Worm (Caenorhabditis elegans): ENCODE data around the gene acd-4.
A peak's percentile ranks its signal among the peaks of the same experiment; 100 is the strongest.

Gene acd-4

ce11 chrV:8629029-8629428 lies 9.0 kb upstream of the acd-4 start, which contains the start of gene F41E6.12:
Gene F41E6.12 (minus strand): TSS chrV:8629129.
- TF ChIP-seq mab-5 (tag; optimal IDR thresholded peaks at IDR 0.05) (no peak), zip-8 (tag; optimal IDR thresholded peaks at IDR 0.05) (no peak), blmp-1 (tag; optimal IDR thresholded peaks at IDR 0.05) (no peak), tbx-8 (GFP tag; optimal IDR thresholded peaks at IDR 0.05) (no peak), hlh-1 (tag; optimal IDR thresholded peaks at IDR 0.05) (no peak), elt-1 (tag; optimal IDR thresholded peaks at IDR 0.05; ENCODE audit: borderline replicate concordance, insufficient read depth) (no peak), nhr-76 (tag; optimal IDR thresholded peaks at IDR 0.05) (no peak), nhr-12 (tag; optimal IDR thresholded peaks at IDR 0.05) (no peak), nhr-2 (tag; optimal IDR thresholded peaks at IDR 0.05) (no peak), drap-1 (GFP tag; optimal IDR thresholded peaks at IDR 0.05) (no peak), sem-2 (GFP tag; optimal IDR thresholded peaks at IDR 0.05) (no peak), unc-120 (tag; optimal IDR thresholded peaks at IDR 0.05; ENCODE audit: poor library complexity, severe bottlenecking) (no peak), ceh-39 (tag; optimal IDR thresholded peaks at IDR 0.05) (no peak), lin-13 (tag; optimal IDR thresholded peaks at IDR 0.05) (no peak), nhr-28 (tag; optimal IDR thresholded peaks at IDR 0.05) (no peak), ceh-83 (GFP tag; optimal IDR thresholded peaks at IDR 0.05) (no peak), bed-3 (GFP tag; optimal IDR thresholded peaks at IDR 0.05) (no peak), unc-62 (GFP tag; optimal IDR thresholded peaks at IDR 0.05) (no peak), mls-2 (tag; optimal IDR thresholded peaks at IDR 0.05) (no peak), snpc-4 (tag; optimal IDR thresholded peaks at IDR 0.05) (no peak)

ce11 chrV:8631277-8631765 lies 6.7 kb upstream of the acd-4 start, which contains the start of gene atg-18:
Gene atg-18 (minus strand): TSS chrV:8631327.
- TF ChIP-seq lin-32 (GFP tag; optimal IDR thresholded peaks at IDR 0.05): peak; percentile 18
- peak; percentile 67 for TF ChIP-seq ceh-43 (GFP tag; optimal IDR thresholded peaks at IDR 0.05)
- TF ChIP-seq unc-120 (tag; optimal IDR thresholded peaks at IDR 0.05; ENCODE audit: poor library complexity, severe bottlenecking): peak; percentile 33
- TF ChIP-seq ceh-39 (tag; optimal IDR thresholded peaks at IDR 0.05): peak; percentile 12
- peak; percentile 62 for TF ChIP-seq drap-1 (GFP tag; optimal IDR thresholded peaks at IDR 0.05)
- peak; percentile 45 for TF ChIP-seq mep-1 (tag; optimal IDR thresholded peaks at IDR 0.05)
- peak; percentile 50 for TF ChIP-seq lin-13 (tag; optimal IDR thresholded peaks at IDR 0.05)
- TF ChIP-seq pha-4 (tag; optimal IDR thresholded peaks at IDR 0.05): peak; percentile 36
- TF ChIP-seq unc-39 (tag; optimal IDR thresholded peaks at IDR 0.05): no peak
- TF ChIP-seq flh-1 (GFP tag; optimal IDR thresholded peaks at IDR 0.05): no peak
- no peak for TF ChIP-seq M03D4.4 (tag; optimal IDR thresholded peaks at IDR 0.05)
- TF ChIP-seq ztf-11 (tag; optimal IDR thresholded peaks at IDR 0.05): peak; percentile 10
- peak; percentile 53 for TF ChIP-seq cnd-1 (tag; optimal IDR thresholded peaks at IDR 0.05)
- TF ChIP-seq nhr-2 (tag; optimal IDR thresholded peaks at IDR 0.05): peak; percentile 11
- no peak for TF ChIP-seq elt-1 (tag; optimal IDR thresholded peaks at IDR 0.05; ENCODE audit: borderline replicate concordance, insufficient read depth)
- peak; percentile 41 for TF ChIP-seq blmp-1 (tag; optimal IDR thresholded peaks at IDR 0.05)
- no peak for TF ChIP-seq elt-3 (tag; optimal IDR thresholded peaks at IDR 0.05)
- TF ChIP-seq mls-2 (tag; optimal IDR thresholded peaks at IDR 0.05): no peak
- TF ChIP-seq zip-8 (tag; optimal IDR thresholded peaks at IDR 0.05): no peak
- TF ChIP-seq lsy-2 (tag; optimal IDR thresholded peaks at IDR 0.05): peak; percentile 39
- TF ChIP-seq tbx-8 (GFP tag; optimal IDR thresholded peaks at IDR 0.05): no peak
- no peak for TF ChIP-seq nhr-76 (tag; optimal IDR thresholded peaks at IDR 0.05)
- peak; percentile 75 for TF ChIP-seq ceh-83 (GFP tag; optimal IDR thresholded peaks at IDR 0.05)
- TF ChIP-seq nhr-12 (tag; optimal IDR thresholded peaks at IDR 0.05): no peak
- peak; percentile 11 for TF ChIP-seq nhr-237 (tag; optimal IDR thresholded peaks at IDR 0.05)
- peak; percentile 18 for TF ChIP-seq ham-2 (GFP tag; optimal IDR thresholded peaks at IDR 0.05)
- peak; percentile 18 for TF ChIP-seq unc-62 (GFP tag; optimal IDR thresholded peaks at IDR 0.05)
- peak; percentile 52 for TF ChIP-seq mab-5 (tag; optimal IDR thresholded peaks at IDR 0.05)
- TF ChIP-seq bed-3 (GFP tag; optimal IDR thresholded peaks at IDR 0.05): peak; percentile 22
- no peak for TF ChIP-seq snpc-4 (tag; optimal IDR thresholded peaks at IDR 0.05)
- TF ChIP-seq hlh-1 (tag; optimal IDR thresholded peaks at IDR 0.05): peak; percentile 86

DNA sequence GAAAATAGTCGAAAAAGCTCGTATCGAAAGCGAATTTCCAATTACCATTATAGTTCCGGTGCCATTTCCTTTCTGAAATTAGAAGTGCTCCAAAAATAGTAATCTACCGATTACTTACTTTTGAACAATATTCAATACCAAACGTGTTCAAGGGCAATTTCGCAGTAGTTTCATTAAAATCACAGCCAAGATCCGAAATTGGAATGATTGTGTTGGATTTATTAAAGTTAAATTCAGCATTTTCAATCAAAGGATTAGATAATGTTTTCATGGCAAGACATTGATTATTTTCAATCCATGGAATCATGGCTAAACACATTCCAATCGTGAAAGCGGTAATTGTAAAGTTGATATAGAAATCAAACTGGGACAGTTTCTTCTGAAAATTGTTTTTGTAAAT lies 5.2 kb upstream of the acd-4 start:
- TF ChIP-seq bed-3 (GFP tag; optimal IDR thresholded peaks at IDR 0.05): no peak
- TF ChIP-seq unc-62 (GFP tag; optimal IDR thresholded peaks at IDR 0.05): no peak

DNA sequence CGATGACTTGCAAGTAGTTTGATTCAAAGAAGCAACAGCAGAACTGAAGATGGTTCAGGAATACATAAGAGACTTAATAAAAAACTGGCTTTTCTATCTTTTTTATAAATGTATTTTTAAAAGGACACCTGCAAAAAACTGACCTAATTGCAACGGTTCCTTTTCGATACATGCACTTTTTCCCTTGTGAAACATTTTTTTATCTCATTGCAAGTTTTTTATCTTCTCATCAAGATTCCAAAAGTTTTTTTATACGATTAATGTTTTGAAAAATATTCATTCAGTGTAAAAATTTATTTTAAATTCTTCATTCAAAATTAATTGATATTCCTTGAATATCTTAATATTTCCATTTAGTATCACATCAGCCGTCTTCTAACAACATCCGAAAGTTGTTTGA lies 2.4 kb upstream of the acd-4 start, which contains the start of gene oac-29:
Gene oac-29 (minus strand): TSS at position 101 of the 400 bp plus-strand sequence.
- no peak for TF ChIP-seq unc-120 (tag; optimal IDR thresholded peaks at IDR 0.05; ENCODE audit: poor library complexity, severe bottlenecking)
